Fruit fly (Drosophila melanogaster): ENCODE results near the gene pch2.

The pch2 gene

dm6 chr3R:8562484-8562886 lies 921 bp upstream of the pch2 start, which contains the start of the genes mRpS18A and CG31460 (continued):
- no peak for TF ChIP-seq Lpt (GFP tag; optimal IDR thresholded peaks at IDR 0.05)
- TF ChIP-seq Lhr (GFP tag; optimal IDR thresholded peaks at IDR 0.05) = peak; percentile 37
- no peak for TF ChIP-seq maf-S (GFP tag; optimal IDR thresholded peaks at IDR 0.05)
- no peak for TF ChIP-seq sd (tag; optimal IDR thresholded peaks at IDR 0.05)
- TF ChIP-seq CG16813 (GFP tag; IDR thresholded peaks at IDR 0.05; ENCODE audit: partially characterized antibody) = peak; percentile 57
- no peak for TF ChIP-seq CG33213 (GFP tag; optimal IDR thresholded peaks at IDR 0.05)
- TF ChIP-seq CG3847 (GFP tag; IDR thresholded peaks at IDR 0.05) = 0 out of 2 replicates have a peak, but pooled peaks have one; percentile 8
- peak; percentile 76 for TF ChIP-seq unc-4 (GFP tag; IDR thresholded peaks at IDR 0.05; ENCODE audit: partially characterized antibody)
- TF ChIP-seq Doc2 (GFP tag; IDR thresholded peaks at IDR 0.05) = no peak
- no peak for TF ChIP-seq Eip74EF (GFP tag; optimal IDR thresholded peaks at IDR 0.05)
- TF ChIP-seq bcd (GFP tag; optimal IDR thresholded peaks at IDR 0.05) = no peak
- TF ChIP-seq Six4 (GFP tag; optimal IDR thresholded peaks at IDR 0.05) = no peak
- TF ChIP-seq MTF-1 (GFP tag; optimal IDR thresholded peaks at IDR 0.05; ENCODE audit: borderline replicate concordance) = no peak
- no peak for TF ChIP-seq Camta (GFP tag; optimal IDR thresholded peaks at IDR 0.05)
- TF ChIP-seq al (GFP tag; IDR thresholded peaks at IDR 0.05) = no peak
- no peak for TF ChIP-seq CG14014 (GFP tag; IDR thresholded peaks at IDR 0.05)
- TF ChIP-seq CG34422 (GFP tag; IDR thresholded peaks at IDR 0.05) = peak; percentile 38; the same call in 2 of the 3 replicates
- no peak for TF ChIP-seq exex (tag; optimal IDR thresholded peaks at IDR 0.05)
- peak; percentile 59; the same call in 1 of the 2 replicates for TF ChIP-seq CG2129 (GFP tag; IDR thresholded peaks at IDR 0.05; ENCODE audit: partially characterized antibody)
- no peak for TF ChIP-seq sqz (GFP tag; optimal IDR thresholded peaks at IDR 0.05)
- TF ChIP-seq Sox102F (GFP tag; optimal IDR thresholded peaks at IDR 0.05) = peak; percentile 1
- TF ChIP-seq gro (GFP tag; optimal IDR thresholded peaks at IDR 0.05) = no peak
- TF ChIP-seq CG42726 (GFP tag; IDR thresholded peaks at IDR 0.05; ENCODE audit: partially characterized antibody) = no peak
- peak; percentile 85 for TF ChIP-seq Doc3 (GFP tag; IDR thresholded peaks at IDR 0.05; ENCODE audit: partially characterized antibody)
- TF ChIP-seq bbx (GFP tag; IDR thresholded peaks at IDR 0.05; ENCODE audit: partially characterized antibody) = peak; percentile 44; the same call in 1 of the 2 replicates
- no peak for TF ChIP-seq CG5953 (GFP tag; IDR thresholded peaks at IDR 0.05)
- TF ChIP-seq wek (GFP tag; optimal IDR thresholded peaks at IDR 0.05) = peak; percentile 6
- no peak for TF ChIP-seq gem (tag; optimal IDR thresholded peaks at IDR 0.05)
- TF ChIP-seq CG15479 (GFP tag; optimal IDR thresholded peaks at IDR 0.05) = no peak
- TF ChIP-seq z (GFP tag; IDR thresholded peaks at IDR 0.05) = no peak
- TF ChIP-seq NK7.1 (GFP tag; optimal IDR thresholded peaks at IDR 0.05) = no peak
- no peak for TF ChIP-seq dm (GFP tag; optimal IDR thresholded peaks at IDR 0.05)
- no peak for TF ChIP-seq CG33557 (GFP tag; optimal IDR thresholded peaks at IDR 0.05)
- TF ChIP-seq Ets97D (GFP tag; optimal IDR thresholded peaks at IDR 0.05) = peak; percentile 43
- TF ChIP-seq Sox100B (GFP tag; optimal IDR thresholded peaks at IDR 0.05) = no peak
- no peak for TF ChIP-seq bigmax (GFP tag; optimal IDR thresholded peaks at IDR 0.05)
- TF ChIP-seq CG30431 (GFP tag; optimal IDR thresholded peaks at IDR 0.05) = no peak
- no peak for TF ChIP-seq CG13894 (tag; optimal IDR thresholded peaks at IDR 0.05)
- TF ChIP-seq CG13424 (tag; optimal IDR thresholded peaks at IDR 0.05) = no peak
- TF ChIP-seq YL-1 (GFP tag; optimal IDR thresholded peaks at IDR 0.05) = peak; percentile 30
- peak; percentile 29; the same call in 1 of the 2 replicates for TF ChIP-seq Rfx (GFP tag; IDR thresholded peaks at IDR 0.05)
- peak; percentile 53 for TF ChIP-seq nmo (GFP tag; optimal IDR thresholded peaks at IDR 0.05)
- TF ChIP-seq CG9876 (GFP tag; optimal IDR thresholded peaks at IDR 0.05) = no peak
- no peak for TF ChIP-seq grau (tag; optimal IDR thresholded peaks at IDR 0.05)
- no peak for TF ChIP-seq mld (GFP tag; IDR thresholded peaks at IDR 0.05; ENCODE audit: partially characterized antibody)
- no peak for TF ChIP-seq chm (GFP tag; IDR thresholded peaks at IDR 0.05)
- no peak for TF ChIP-seq CG12744 (GFP tag; optimal IDR thresholded peaks at IDR 0.05)
- TF ChIP-seq pho (GFP tag; optimal IDR thresholded peaks at IDR 0.05) = no peak
- no peak for TF ChIP-seq Hr39 (optimal IDR thresholded peaks at IDR 0.05)
- TF ChIP-seq CG17912 (GFP tag; optimal IDR thresholded peaks at IDR 0.05) = no peak
- TF ChIP-seq CG10267 (tag; optimal IDR thresholded peaks at IDR 0.05) = peak; percentile 40

All from whole organism, embryonic.